Fruit fly (Drosophila melanogaster) whole organism, wandering third instar larva: ENCODE data around the gene KP78b.

ENCODE experiments used
- CrebA ChIP-seq: fragments of 200-800 bp; sonication (Bioruptor generic); optimal IDR thresholded peaks from 2 replicates; lab custom pipeline; 2016; ENCODE audit warnings: missing biosample characterization, mild to moderate bottlenecking, missing genetic modification characterization, borderline replicate concordance
- Dif ChIP-seq: fragments of 200-275, 200-300 bp; sonication (Bioruptor generic); optimal IDR thresholded peaks from 2 replicates; lab custom pipeline; 2018; ENCODE audit warnings: missing biosample characterization, missing genetic modification characterization; ENCODE audit not compliant: partially characterized antibody
- HLH106 ChIP-seq: fragments of 200-800 bp; optimal IDR thresholded peaks from 3 replicates; lab custom pipeline; 2019; ENCODE audit warnings: missing biosample characterization, mild to moderate bottlenecking, missing genetic modification characterization, moderate library complexity
- Hnf4 ChIP-seq: fragments of 200-800 bp; sonication (Bioruptor generic); optimal IDR thresholded peaks from 2 replicates; lab custom pipeline; 2016; ENCODE audit warnings: missing biosample characterization, mild to moderate bottlenecking, missing genetic modification characterization
- Hr78 ChIP-seq: fragments of >200 bp; optimal IDR thresholded peaks from 2 replicates; lab custom pipeline; 2017; ENCODE audit warnings: missing biosample characterization, missing genetic modification characterization
- OdsH ChIP-seq: fragments of 200-800 bp; sonication (Bioruptor generic); optimal IDR thresholded peaks from 2 replicates; lab custom pipeline; 2016; ENCODE audit warnings: missing biosample characterization, mild to moderate bottlenecking, missing genetic modification characterization
- Vsx2 ChIP-seq: fragments of 200-300, 225-300 bp; sonication (Bioruptor generic); optimal IDR thresholded peaks from 2 replicates; lab custom pipeline; 2018; ENCODE audit warnings: missing biosample characterization, missing genetic modification characterization; ENCODE audit not compliant: partially characterized antibody
- br ChIP-seq: fragments of 200-800 bp; sonication (Bioruptor generic); optimal IDR thresholded peaks from 2 replicates; lab custom pipeline; 2016; ENCODE audit warnings: missing biosample characterization, missing genetic modification characterization
- psq ChIP-seq: fragments of 200-800 bp; sonication (Bioruptor generic); optimal IDR thresholded peaks from 3 replicates; lab custom pipeline; 2017; ENCODE audit warnings: missing biosample characterization, mild to moderate bottlenecking, missing genetic modification characterization, moderate library complexity
- rgr ChIP-seq: fragments of 200-800 bp; sonication (Bioruptor generic); optimal IDR thresholded peaks from 3 replicates; lab custom pipeline; 2016; ENCODE audit warnings: missing biosample characterization, mild to moderate bottlenecking, missing genetic modification characterization
- tai ChIP-seq: sonication (Bioruptor generic); optimal IDR thresholded peaks from 2 replicates; lab custom pipeline; 2016; ENCODE audit warnings: missing biosample characterization, missing genetic modification characterization

- no peak for TF ChIP-seq HLH106 (tag; lab: Kevin White, UChicago)
- no peak for TF ChIP-seq tai (GFP tag; lab: Kevin White, UChicago)
- TF ChIP-seq Vsx2 (GFP tag; lab: Kevin White, UChicago): no peak
- no peak for TF ChIP-seq Hnf4 (GFP tag; lab: Kevin White, UChicago)
- no peak for TF ChIP-seq Dif
- TF ChIP-seq rgr (GFP tag; lab: Kevin White, UChicago): no peak
- TF ChIP-seq CrebA: no peak
- TF ChIP-seq psq (GFP tag; lab: Kevin White, UChicago): no peak
- no peak for TF ChIP-seq OdsH (GFP tag; lab: Kevin White, UChicago)
- TF ChIP-seq Hr78 (GFP tag; lab: Kevin White, UChicago): no peak
- no peak for TF ChIP-seq br (GFP tag; lab: Kevin White, UChicago)
These were observed 15.8 kb downstream of the KP78b start for dm6 chr3R:11337109-11337508.
